Worm (Caenorhabditis elegans) whole organism, young adult: ENCODE results near the gene klo-2.

ENCODE experiments used
- F33H1.4 ChIP-seq: fragments of 200-800 bp; sonication (Bioruptor generic); IDR thresholded peaks from 2 replicates; pipeline ENCODE4 v1.3.6; 2022; ENCODE audit warnings: missing genetic modification reagents, missing genetic modification characterization, missing compliant biosample characterization
- akir-1 ChIP-seq: fragments of 200-800 bp; sonication (Bioruptor generic); optimal IDR thresholded peaks from 2 replicates; lab custom pipeline; 2018; ENCODE audit warnings: mild to moderate bottlenecking, missing genetic modification characterization, moderate library complexity, missing compliant biosample characterization
- ama-1 ChIP-seq, 3 experiments: fragments of 150-350 bp in 1 of 3; sonication (generic microtip) in 2 of 3; optimal IDR thresholded peaks; 2 replicates each; lab custom pipeline; 2014 to 2018; ENCODE audit warnings: missing biosample characterization in 2 of 3, missing genetic modification characterization in 2 of 3, missing genetic modification reagents in 2 of 3
- ceh-27 ChIP-seq: fragments of 200-800 bp; sonication (Bioruptor generic); optimal IDR thresholded peaks from 2 replicates; lab custom pipeline; 2018; ENCODE audit warnings: mild to moderate bottlenecking, missing genetic modification characterization, moderate library complexity, missing compliant biosample characterization
- ceh-79 ChIP-seq: sonication (generic microtip); optimal IDR thresholded peaks from 2 replicates; lab custom pipeline; 2017; ENCODE audit warnings: mild to moderate bottlenecking, missing genetic modification characterization, missing compliant biosample characterization
- egl-44 ChIP-seq: fragments of 200-800 bp; sonication (Bioruptor generic); IDR thresholded peaks from 2 replicates; pipeline ENCODE4 v1.3.6; 2022; ENCODE audit warnings: missing genetic modification reagents, missing genetic modification characterization, missing compliant biosample characterization
- lsy-27 ChIP-seq: sonication (generic microtip); optimal IDR thresholded peaks from 2 replicates; lab custom pipeline; 2017; ENCODE audit warnings: missing genetic modification characterization, mild to moderate bottlenecking, missing compliant biosample characterization, antibody characterized with exemption, missing genotype, borderline replicate concordance; ENCODE audit not compliant: insufficient read depth
- mel-28 ChIP-seq: sonication (generic microtip); optimal IDR thresholded peaks from 2 replicates; lab custom pipeline; 2016; ENCODE audit warnings: borderline replicate concordance, mild to moderate bottlenecking, missing genetic modification characterization, missing compliant biosample characterization
- nhr-90 ChIP-seq: sonication (generic microtip); optimal IDR thresholded peaks from 2 replicates; lab custom pipeline; 2016; ENCODE audit warnings: missing genotype, mild to moderate bottlenecking, missing genetic modification characterization, missing compliant biosample characterization
- pha-4 ChIP-seq: fragments of 150-350 bp; sonication (generic microtip); optimal IDR thresholded peaks from 2 replicates; lab custom pipeline; 2014; ENCODE audit warnings: missing biosample characterization, missing genetic modification reagents, missing genetic modification characterization
- repo-1 ChIP-seq: sonication (generic microtip); optimal IDR thresholded peaks from 2 replicates; lab custom pipeline; 2017; ENCODE audit warnings: mild to moderate bottlenecking, missing genetic modification characterization, missing compliant biosample characterization
- unc-62 ChIP-seq: fragments of 150-350 bp; optimal IDR thresholded peaks from 2 replicates; lab custom pipeline; 2014; ENCODE audit warnings: missing biosample characterization, missing genetic modification reagents, missing genetic modification characterization

DNA sequence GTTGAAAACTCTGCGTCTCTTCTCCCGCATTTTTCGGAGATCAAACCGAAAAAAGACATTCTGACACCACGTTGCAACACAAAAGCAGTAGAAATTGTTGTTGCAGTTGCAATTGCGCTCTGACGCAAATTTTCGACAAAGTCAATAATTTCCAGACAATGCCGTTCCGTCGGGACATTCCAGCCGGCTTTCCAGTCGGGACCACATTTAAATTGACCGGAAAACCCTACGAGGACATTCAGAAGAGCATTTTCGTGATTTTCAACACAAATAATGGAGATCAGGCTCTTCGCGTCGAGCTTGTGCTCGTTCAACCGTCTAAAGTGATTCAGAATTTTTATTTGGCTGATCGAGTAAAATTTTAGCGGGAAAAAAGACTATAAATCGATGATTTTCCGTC, 27.0 kb upstream of the klo-2 start:
- TF ChIP-seq mel-28 (tag; lab: Kevin White, UChicago) (no peak), unc-62 (GFP tag; lab: Kevin White, UChicago) (no peak), pha-4 (no peak), akir-1 (GFP tag; lab: Kevin White, UChicago) (no peak), ceh-79 (tag; lab: Kevin White, UChicago) (no peak), egl-44 (GFP tag; lab: Robert Waterston, UW) (no peak), repo-1 (tag; lab: Kevin White, UChicago) (no peak), F33H1.4 (GFP tag; lab: Robert Waterston, UW) (no peak), ama-1 (optimal IDR thresholded peaks at IDR 0.05; lab: Kevin White, UChicago) (no peak), ama-1 (GFP tag; optimal IDR thresholded peaks at IDR 0.05; lab: Kevin White, UChicago) (no peak), ceh-27 (GFP tag; lab: Kevin White, UChicago) (no peak), lsy-27 (no peak), nhr-90 (tag; lab: Kevin White, UChicago) (no peak)
